Worm (Caenorhabditis elegans) whole organism, young adult: ENCODE results near the gene ran-1.

ENCODE experiments used
- B0336.3 ChIP-seq: fragments of 200-800 bp; sonication (Bioruptor generic); IDR thresholded peaks from 2 replicates; pipeline ENCODE4 v1.3.6; 2022; ENCODE audit warnings: missing genetic modification characterization, missing compliant biosample characterization
- C06A6.2 ChIP-seq: fragments of 200-800 bp; sonication (Bioruptor generic); conservative IDR thresholded peaks from 2 replicates; pipeline ENCODE4 v1.3.6; 2022; ENCODE audit warnings: missing genetic modification characterization, missing compliant biosample characterization
- C17E4.6 ChIP-seq: fragments of 200-800 bp; sonication (Bioruptor generic); IDR thresholded peaks from 2 replicates; pipeline ENCODE4 v1.3.6; 2022; ENCODE audit warnings: missing genetic modification reagents, missing genetic modification characterization, missing compliant biosample characterization
- D2030.7 ChIP-seq: fragments of 200-800 bp; sonication (Bioruptor generic); IDR thresholded peaks from 2 replicates; pipeline ENCODE4 v1.3.6; 2022; ENCODE audit warnings: missing genetic modification reagents, missing genetic modification characterization, missing compliant biosample characterization
- F39B2.1 ChIP-seq: fragments of 200-800 bp; sonication (Bioruptor generic); IDR thresholded peaks from 2 replicates; pipeline ENCODE4 v1.3.6; 2022; ENCODE audit warnings: missing genetic modification reagents, missing genetic modification characterization, missing compliant biosample characterization
- F49E8.2 ChIP-seq: sonication (generic microtip); optimal IDR thresholded peaks from 3 replicates; lab custom pipeline; 2017; ENCODE audit warnings: missing genetic modification characterization, mild to moderate bottlenecking, missing compliant biosample characterization, antibody characterized with exemption, moderate library complexity; ENCODE audit not compliant: insufficient read depth
- F52B5.7 ChIP-seq: sonication (generic microtip); optimal IDR thresholded peaks from 2 replicates; lab custom pipeline; 2016; ENCODE audit warnings: mild to moderate bottlenecking, missing genetic modification characterization, missing compliant biosample characterization
- F57A8.1 ChIP-seq: fragments of 200-800 bp; sonication (Bioruptor generic); optimal IDR thresholded peaks from 2 replicates; lab custom pipeline; 2018; ENCODE audit warnings: mild to moderate bottlenecking, missing genetic modification characterization, moderate library complexity, missing compliant biosample characterization
- Y53G8AR.9 ChIP-seq: fragments of 200-800 bp; sonication (Bioruptor generic); conservative IDR thresholded peaks from 2 replicates; pipeline ENCODE4 v1.3.6; 2022; ENCODE audit warnings: missing genetic modification reagents, missing genetic modification characterization, missing compliant biosample characterization
- Y95B8A.8 ChIP-seq: fragments of 200-800 bp; sonication (Bioruptor generic); IDR thresholded peaks from 2 replicates; pipeline ENCODE4 v1.3.6; 2022; ENCODE audit warnings: missing genetic modification reagents, missing genetic modification characterization, missing compliant biosample characterization
- ZK185.1 ChIP-seq: sonication (generic microtip); optimal IDR thresholded peaks from 2 replicates; lab custom pipeline; 2016; ENCODE audit warnings: mild to moderate bottlenecking, missing genetic modification characterization, missing compliant biosample characterization; ENCODE audit not compliant: poor library complexity, severe bottlenecking
- akir-1 ChIP-seq: fragments of 200-800 bp; sonication (Bioruptor generic); optimal IDR thresholded peaks from 2 replicates; lab custom pipeline; 2018; ENCODE audit warnings: mild to moderate bottlenecking, missing genetic modification characterization, moderate library complexity, missing compliant biosample characterization
- attf-3 ChIP-seq: fragments of 200-800 bp; sonication (Bioruptor generic); conservative IDR thresholded peaks from 2 replicates; pipeline ENCODE4 v1.3.6; 2022; ENCODE audit warnings: missing genetic modification reagents, missing genetic modification characterization, missing compliant biosample characterization
- attf-5 ChIP-seq: fragments of 200-800 bp; sonication (Bioruptor generic); optimal IDR thresholded peaks from 2 replicates; lab custom pipeline; 2018; ENCODE audit warnings: mild to moderate bottlenecking, missing genetic modification characterization, missing compliant biosample characterization
- bed-1 ChIP-seq: fragments of 200-800 bp; sonication (Bioruptor generic); IDR thresholded peaks from 2 replicates; pipeline ENCODE4 v1.3.6; 2022; ENCODE audit warnings: missing genetic modification reagents, missing genetic modification characterization, missing compliant biosample characterization
- cebp-1 ChIP-seq, 2 experiments: fragments of 200-800 bp in 1 of 2; sonication (Bioruptor generic) in 1 of 2; sonication (generic microtip) in 1 of 2; IDR thresholded peaks in 1 of 2; optimal IDR thresholded peaks in 1 of 2; 2 replicates each; pipeline versions ENCODE4 v1.3.6 to Lab custom; 2017 to 2022; ENCODE audit warnings: missing compliant biosample characterization in 2 of 2, missing genetic modification characterization in 2 of 2, mild to moderate bottlenecking in 1 of 2, missing genetic modification reagents in 1 of 2, moderate library complexity in 1 of 2
- ceh-27 ChIP-seq: fragments of 200-800 bp; sonication (Bioruptor generic); optimal IDR thresholded peaks from 2 replicates; lab custom pipeline; 2018; ENCODE audit warnings: mild to moderate bottlenecking, missing genetic modification characterization, moderate library complexity, missing compliant biosample characterization
- chd-7 ChIP-seq: sonication (generic microtip); optimal IDR thresholded peaks from 2 replicates; lab custom pipeline; 2016; ENCODE audit warnings: mild to moderate bottlenecking, missing genetic modification characterization, moderate library complexity, missing compliant biosample characterization
- die-1 ChIP-seq: sonication (generic microtip); optimal IDR thresholded peaks from 2 replicates; lab custom pipeline; 2016; ENCODE audit warnings: missing genotype, mild to moderate bottlenecking, missing genetic modification characterization, missing compliant biosample characterization
- dox-1 ChIP-seq: fragments of 200-800 bp; sonication (Bioruptor generic); IDR thresholded peaks from 2 replicates; pipeline ENCODE4 v1.3.6; 2022; ENCODE audit warnings: missing genetic modification reagents, missing genetic modification characterization, missing compliant biosample characterization
- dpff-1 ChIP-seq: sonication (generic microtip); optimal IDR thresholded peaks from 2 replicates; lab custom pipeline; 2017; ENCODE audit warnings: mild to moderate bottlenecking, missing genetic modification characterization, missing compliant biosample characterization
- dpl-1 ChIP-seq: fragments of 150-350 bp; optimal IDR thresholded peaks from 2 replicates; lab custom pipeline; 2014; ENCODE audit warnings: missing biosample characterization, missing genetic modification reagents, missing genetic modification characterization
- efl-1 ChIP-seq: fragments of 150-350 bp; optimal IDR thresholded peaks from 2 replicates; lab custom pipeline; 2014; ENCODE audit warnings: missing biosample characterization, missing genetic modification reagents, missing genetic modification characterization
- egl-44 ChIP-seq: fragments of 200-800 bp; sonication (Bioruptor generic); IDR thresholded peaks from 2 replicates; pipeline ENCODE4 v1.3.6; 2022; ENCODE audit warnings: missing genetic modification reagents, missing genetic modification characterization, missing compliant biosample characterization
- hlh-12 ChIP-seq: sonication (generic microtip); optimal IDR thresholded peaks from 2 replicates; lab custom pipeline; 2016; ENCODE audit warnings: missing genetic modification characterization, missing compliant biosample characterization
- hmg-1.2 ChIP-seq: fragments of 200-800 bp; sonication (Bioruptor generic); IDR thresholded peaks from 2 replicates; pipeline ENCODE4 v1.3.6; 2022; ENCODE audit warnings: missing genetic modification reagents, missing genetic modification characterization, missing compliant biosample characterization
- hmg-20 ChIP-seq: fragments of 200-800 bp; sonication (Bioruptor generic); IDR thresholded peaks from 2 replicates; pipeline ENCODE4 v1.3.6; 2022; ENCODE audit warnings: missing genetic modification reagents, missing genetic modification characterization, missing compliant biosample characterization
- let-526 ChIP-seq: fragments of 200-800 bp; sonication (Bioruptor generic); IDR thresholded peaks from 2 replicates; pipeline ENCODE4 v1.3.6; 2022; ENCODE audit warnings: missing genetic modification reagents, missing genetic modification characterization, missing compliant biosample characterization
- let-607 ChIP-seq, 2 experiments: fragments of 200-800 bp in 1 of 2; sonication (Bioruptor generic) in 1 of 2; sonication (generic microtip) in 1 of 2; optimal IDR thresholded peaks; 2 replicates each; lab custom pipeline; 2016 to 2018; ENCODE audit warnings: mild to moderate bottlenecking in 2 of 2, missing compliant biosample characterization in 2 of 2, missing genetic modification characterization in 2 of 2, moderate library complexity in 2 of 2, missing genotype in 1 of 2
- lin-26 ChIP-seq: fragments of 200-800 bp; sonication (Bioruptor generic); IDR thresholded peaks from 2 replicates; pipeline ENCODE4 v1.3.6; 2022; ENCODE audit warnings: missing genetic modification reagents, missing genetic modification characterization, missing compliant biosample characterization
- lin-35 ChIP-seq, 3 experiments: fragments of 150-350 bp in 2 of 3; sonication (generic microtip) in 1 of 3; optimal IDR thresholded peaks; 2 replicates each; lab custom pipeline; 2014 to 2018; ENCODE audit warnings: missing biosample characterization in 3 of 3, missing genetic modification characterization in 3 of 3, missing genetic modification reagents in 3 of 3
- lin-40 ChIP-seq: sonication (generic microtip); optimal IDR thresholded peaks from 2 replicates; lab custom pipeline; 2016; ENCODE audit warnings: missing genetic modification characterization, mild to moderate bottlenecking, missing compliant biosample characterization, missing genotype, missing genetic modification reagents
- madf-10 ChIP-seq: sonication (generic microtip); optimal IDR thresholded peaks from 2 replicates; lab custom pipeline; 2016; ENCODE audit warnings: mild to moderate bottlenecking, missing genetic modification characterization, missing compliant biosample characterization
- madf-6 ChIP-seq: fragments of 200-800 bp; sonication (Bioruptor generic); IDR thresholded peaks from 2 replicates; pipeline ENCODE4 v1.3.6; 2022; ENCODE audit warnings: missing genetic modification reagents, missing genetic modification characterization, missing compliant biosample characterization
- nfya-2 ChIP-seq: fragments of 200-800 bp; sonication (Bioruptor generic); IDR thresholded peaks from 2 replicates; pipeline ENCODE4 v1.3.6; 2022; ENCODE audit warnings: missing genetic modification reagents, missing genetic modification characterization, missing compliant biosample characterization
- nfyb-1 ChIP-seq: fragments of 200-800 bp; sonication (Bioruptor generic); IDR thresholded peaks from 2 replicates; pipeline ENCODE4 v1.3.6; 2022; ENCODE audit warnings: missing genetic modification reagents, missing genetic modification characterization, missing compliant biosample characterization
- nhr-120 ChIP-seq: fragments of 200-800 bp; sonication (Bioruptor generic); IDR thresholded peaks from 2 replicates; pipeline ENCODE4 v1.3.6; 2022; ENCODE audit warnings: missing genetic modification characterization, missing compliant biosample characterization
- nhr-27 ChIP-seq: fragments of 200-800 bp; sonication (Bioruptor generic); optimal IDR thresholded peaks from 2 replicates; lab custom pipeline; 2018; ENCODE audit warnings: mild to moderate bottlenecking, missing genetic modification characterization, moderate library complexity, missing compliant biosample characterization
- nhr-90 ChIP-seq: sonication (generic microtip); optimal IDR thresholded peaks from 2 replicates; lab custom pipeline; 2016; ENCODE audit warnings: missing genotype, mild to moderate bottlenecking, missing genetic modification characterization, missing compliant biosample characterization
- rec-8 ChIP-seq, 2 experiments: sonication (generic microtip); optimal IDR thresholded peaks; 2 replicates each; lab custom pipeline; 2016; ENCODE audit warnings: mild to moderate bottlenecking in 2 of 2, missing genetic modification characterization in 2 of 2, missing genetic modification reagents in 2 of 2, missing genotype in 2 of 2, missing biosample characterization in 1 of 2, missing compliant biosample characterization in 1 of 2, moderate library complexity in 1 of 2
- repo-1 ChIP-seq: sonication (generic microtip); optimal IDR thresholded peaks from 2 replicates; lab custom pipeline; 2017; ENCODE audit warnings: mild to moderate bottlenecking, missing genetic modification characterization, missing compliant biosample characterization
- rpc-1 ChIP-seq, 2 experiments: fragments of 150-350 bp in 1 of 2; sonication (generic microtip) in 1 of 2; optimal IDR thresholded peaks; 2 replicates each; lab custom pipeline; 2014 to 2018; ENCODE audit warnings: missing biosample characterization in 1 of 2, missing genetic modification characterization in 1 of 2, missing genetic modification reagents in 1 of 2, missing genotype in 1 of 2
- snpc-3.4 ChIP-seq: sonication (generic microtip); optimal IDR thresholded peaks from 2 replicates; lab custom pipeline; 2017; ENCODE audit warnings: missing genetic modification characterization, mild to moderate bottlenecking, missing compliant biosample characterization, antibody characterized with exemption, moderate library complexity, missing genotype, missing genetic modification reagents
- unc-62 ChIP-seq: fragments of 150-350 bp; optimal IDR thresholded peaks from 2 replicates; lab custom pipeline; 2014; ENCODE audit warnings: missing biosample characterization, missing genetic modification reagents, missing genetic modification characterization
- zfh-2 ChIP-seq: fragments of 200-800 bp; sonication (Bioruptor generic); conservative IDR thresholded peaks from 2 replicates; pipeline ENCODE4 v1.3.6; 2022; ENCODE audit warnings: missing genetic modification reagents, missing genetic modification characterization, missing compliant biosample characterization
- ztf-22 ChIP-seq: fragments of 200-800 bp; sonication (Bioruptor generic); optimal IDR thresholded peaks from 2 replicates; lab custom pipeline; 2018; ENCODE audit warnings: mild to moderate bottlenecking, missing genetic modification characterization, moderate library complexity, missing compliant biosample characterization
- ztf-25 ChIP-seq: fragments of 200-800 bp; sonication (Bioruptor generic); IDR thresholded peaks from 2 replicates; pipeline ENCODE4 v1.3.6; 2022; ENCODE audit warnings: missing genetic modification reagents, missing genetic modification characterization, missing compliant biosample characterization

Gene ran-1

ce11 chrIII:10733300-10733699 lies 14.2 kb downstream of the ran-1 start (continued):
- TF ChIP-seq die-1 (no peak), repo-1 (no peak), hlh-12 (tag; lab: Kevin White, UChicago) (no peak), rpc-1 (optimal IDR thresholded peaks at IDR 0.05; lab: Kevin White, UChicago) (no peak), rpc-1 (tag; optimal IDR thresholded peaks at IDR 0.05; lab: Kevin White, UChicago) (no peak), zfh-2 (GFP tag; lab: Robert Waterston, UW) (no peak), B0336.3 (GFP tag; lab: Robert Waterston, UW) (no peak), madf-6 (peak; percentile 79), nhr-120 (GFP tag; lab: Robert Waterston, UW) (no peak), bed-1 (GFP tag; lab: Robert Waterston, UW) (no peak), egl-44 (peak; percentile 21; the same call in 1 of the 2 replicates), nfya-2 (GFP tag; lab: Robert Waterston, UW) (no peak), chd-7 (no peak), nfyb-1 (GFP tag; lab: Robert Waterston, UW) (0 out of 2 replicates have a peak, but pooled peaks have one; percentile 40), F49E8.2 (no peak), let-526 (GFP tag; lab: Robert Waterston, UW) (no peak), F57A8.1 (GFP tag; lab: Kevin White, UChicago) (no peak), hmg-20 (GFP tag; lab: Robert Waterston, UW) (no peak), C17E4.6 (GFP tag; lab: Robert Waterston, UW) (0 out of 2 replicates have a peak, but pooled peaks have one; percentile 30), lin-35 (GFP tag; optimal IDR thresholded peaks at IDR 0.05; lab: Kevin White, UChicago) (no peak), ceh-27 (GFP tag; lab: Kevin White, UChicago) (no peak), lin-40 (tag; lab: Kevin White, UChicago) (no peak), F39B2.1 (GFP tag; lab: Robert Waterston, UW) (no peak), D2030.7 (GFP tag; lab: Robert Waterston, UW) (peak; percentile 92), lin-26 (peak; percentile 87), let-607 (tag; optimal IDR thresholded peaks at IDR 0.05; lab: Kevin White, UChicago) (no peak), C06A6.2 (GFP tag; lab: Robert Waterston, UW) (no peak), rec-8 (tag; optimal IDR thresholded peaks at IDR 0.05; lab: Kevin White, UChicago) (no peak), madf-10 (tag; lab: Kevin White, UChicago) (no peak), dox-1 (GFP tag; lab: Robert Waterston, UW) (peak; percentile 66; the same call in 1 of the 2 replicates), F52B5.7 (tag; lab: Kevin White, UChicago) (no peak), attf-5 (GFP tag; lab: Kevin White, UChicago) (no peak), unc-62 (GFP tag; lab: Kevin White, UChicago) (no peak), hmg-1.2 (GFP tag; lab: Robert Waterston, UW) (peak; percentile 77), ztf-22 (GFP tag; lab: Kevin White, UChicago) (no peak), dpl-1 (GFP tag; lab: Kevin White, UChicago) (no peak), nhr-90 (no peak), snpc-3.4 (peak; percentile 55), nhr-27 (tag; lab: Kevin White, UChicago) (no peak), dpff-1 (tag; lab: Kevin White, UChicago) (no peak), akir-1 (GFP tag; lab: Kevin White, UChicago) (no peak), Y53G8AR.9 (GFP tag; lab: Robert Waterston, UW) (peak; percentile 65; the same call in 1 of the 2 replicates), efl-1 (GFP tag; lab: Kevin White, UChicago) (no peak), ztf-25 (GFP tag; lab: Robert Waterston, UW) (no peak), ZK185.1 (tag; lab: Kevin White, UChicago) (no peak), attf-3 (GFP tag; lab: Robert Waterston, UW) (no peak), Y95B8A.8 (no peak), cebp-1 (GFP tag; IDR thresholded peaks at IDR 0.05; lab: Robert Waterston, UW) (no peak), cebp-1 (tag; optimal IDR thresholded peaks at IDR 0.05; lab: Kevin White, UChicago) (no peak)
